Worm (Caenorhabditis elegans) whole organism, L2 larva: ENCODE results near the gene Y70C5C.1.
A peak's percentile ranks its signal among the peaks of the same experiment; 100 is the strongest.

Source experiments
- C34F6.9 ChIP-seq: fragments of 150-350 bp; optimal IDR thresholded peaks from 2 replicates; lab custom pipeline; 2014; ENCODE audit warnings: missing biosample characterization, missing genetic modification characterization
- ZK546.5 ChIP-seq: sonication (generic microtip); optimal IDR thresholded peaks from 2 replicates; lab custom pipeline; 2017; ENCODE audit warnings: missing biosample characterization, missing genetic modification characterization
- aly-2 ChIP-seq: fragments of 150-350 bp; optimal IDR thresholded peaks from 2 replicates; lab custom pipeline; 2014; ENCODE audit warnings: missing biosample characterization, missing genetic modification characterization
- ama-1 ChIP-seq: fragments of 150-350 bp; optimal IDR thresholded peaks from 2 replicates; lab custom pipeline; 2018; ENCODE audit warnings: inconsistent platforms
- ceh-82 ChIP-seq: fragments of 150-350 bp; optimal IDR thresholded peaks from 2 replicates; lab custom pipeline; 2014; ENCODE audit warnings: missing biosample characterization, missing genetic modification characterization
- crh-2 ChIP-seq: sonication (generic microtip); optimal IDR thresholded peaks from 2 replicates; lab custom pipeline; 2017; ENCODE audit warnings: missing biosample characterization, missing genetic modification characterization
- egl-27 ChIP-seq: sonication (generic microtip); optimal IDR thresholded peaks from 3 replicates; lab custom pipeline; 2017; ENCODE audit warnings: missing biosample characterization, missing genetic modification reagents, missing genetic modification characterization
- elt-1 ChIP-seq: fragments of 150-350 bp; optimal IDR thresholded peaks from 2 replicates; lab custom pipeline; 2014; ENCODE audit warnings: missing biosample characterization, missing genetic modification characterization
- elt-3 ChIP-seq: sonication (generic microtip); optimal IDR thresholded peaks from 2 replicates; lab custom pipeline; 2017; ENCODE audit warnings: missing biosample characterization, missing genetic modification characterization
- fos-1 ChIP-seq: fragments of 150-350 bp; optimal IDR thresholded peaks from 2 replicates; lab custom pipeline; 2014; ENCODE audit warnings: missing biosample characterization, missing genetic modification characterization
- gmeb-1 ChIP-seq: fragments of 150-350 bp; optimal IDR thresholded peaks from 2 replicates; lab custom pipeline; 2014; ENCODE audit warnings: missing biosample characterization, missing genetic modification characterization
- lin-11 ChIP-seq: fragments of 150-350 bp; sonication (generic microtip); optimal IDR thresholded peaks from 2 replicates; lab custom pipeline; 2014; ENCODE audit warnings: missing biosample characterization, missing genetic modification characterization, inconsistent platforms, mixed read lengths
- lin-39 ChIP-seq: fragments of 150-350 bp; optimal IDR thresholded peaks from 2 replicates; lab custom pipeline; 2014; ENCODE audit warnings: missing biosample characterization, missing genetic modification reagents, missing genetic modification characterization
- lsy-2 ChIP-seq, 2 experiments: fragments of 150-350 bp in 1 of 2; sonication (generic microtip) in 1 of 2; optimal IDR thresholded peaks; 2 replicates each; lab custom pipeline; 2014 to 2017; ENCODE audit warnings: missing biosample characterization in 2 of 2, missing genetic modification characterization in 2 of 2
- mbf-1 ChIP-seq: sonication (generic microtip); optimal IDR thresholded peaks from 2 replicates; lab custom pipeline; 2017; ENCODE audit warnings: missing biosample characterization, missing genetic modification characterization
- mdl-1 ChIP-seq, 2 experiments: fragments of 150-350 bp in 1 of 2; sonication (generic microtip) in 1 of 2; optimal IDR thresholded peaks; 2 replicates each; lab custom pipeline; 2017; ENCODE audit warnings: missing biosample characterization in 2 of 2, missing genetic modification characterization in 2 of 2
- nhr-10 ChIP-seq: sonication (generic microtip); optimal IDR thresholded peaks from 2 replicates; lab custom pipeline; 2017; ENCODE audit warnings: missing biosample characterization, missing genetic modification characterization
- nhr-12 ChIP-seq: fragments of 150-350 bp; optimal IDR thresholded peaks from 2 replicates; lab custom pipeline; 2014; ENCODE audit warnings: missing biosample characterization, missing genetic modification characterization
- nhr-23 ChIP-seq: fragments of 150-350 bp; optimal IDR thresholded peaks from 2 replicates; lab custom pipeline; 2014; ENCODE audit warnings: missing biosample characterization, missing genetic modification reagents, missing genetic modification characterization
- nhr-237 ChIP-seq: fragments of 150-350 bp; optimal IDR thresholded peaks from 2 replicates; lab custom pipeline; 2014; ENCODE audit warnings: missing biosample characterization, missing genetic modification characterization
- nhr-6 ChIP-seq: fragments of 150-350 bp; optimal IDR thresholded peaks from 2 replicates; lab custom pipeline; 2014; ENCODE audit warnings: missing biosample characterization, missing genetic modification characterization
- nhr-77 ChIP-seq: fragments of 150-350 bp; optimal IDR thresholded peaks from 2 replicates; lab custom pipeline; 2014; ENCODE audit warnings: missing biosample characterization, missing genetic modification characterization
- peb-1 ChIP-seq: fragments of 150-350 bp; optimal IDR thresholded peaks from 2 replicates; lab custom pipeline; 2014; ENCODE audit warnings: missing biosample characterization, missing genetic modification characterization
- sem-4 ChIP-seq: fragments of 150-350 bp; optimal IDR thresholded peaks from 2 replicates; lab custom pipeline; 2014; ENCODE audit warnings: missing biosample characterization, missing genetic modification reagents, missing genetic modification characterization
- skn-1 ChIP-seq: sonication (generic microtip); optimal IDR thresholded peaks from 2 replicates; lab custom pipeline; 2017; ENCODE audit warnings: missing biosample characterization, missing genetic modification characterization
- sma-3 ChIP-seq: sonication (generic microtip); optimal IDR thresholded peaks from 2 replicates; lab custom pipeline; 2016; ENCODE audit warnings: missing genetic modification reagents, missing genetic modification characterization, missing compliant biosample characterization
- sma-9 ChIP-seq, 2 experiments: fragments of 150-350 bp in 1 of 2; sonication (generic microtip) in 1 of 2; optimal IDR thresholded peaks; 2 replicates each; lab custom pipeline; 2014 to 2016; ENCODE audit warnings: missing genetic modification characterization in 2 of 2, mild to moderate bottlenecking in 1 of 2, missing biosample characterization in 1 of 2, missing compliant biosample characterization in 1 of 2, missing genetic modification reagents in 1 of 2, moderate library complexity in 1 of 2
- snpc-4 ChIP-seq: fragments of 150-350 bp; optimal IDR thresholded peaks from 2 replicates; lab custom pipeline; 2014; ENCODE audit warnings: missing biosample characterization, missing genetic modification characterization
- unc-55 ChIP-seq: fragments of 150-350 bp; sonication (generic microtip); optimal IDR thresholded peaks from 3 replicates; lab custom pipeline; 2014; ENCODE audit warnings: missing biosample characterization, missing genetic modification reagents, missing genetic modification characterization
- unc-62 ChIP-seq: fragments of 150-350 bp; optimal IDR thresholded peaks from 2 replicates; lab custom pipeline; 2014; ENCODE audit warnings: missing biosample characterization, missing genetic modification reagents, missing genetic modification characterization
- zag-1 ChIP-seq: fragments of 150-350 bp; optimal IDR thresholded peaks from 2 replicates; lab custom pipeline; 2014; ENCODE audit warnings: missing biosample characterization, missing genetic modification characterization
- ztf-1 ChIP-seq: fragments of 200-800 bp; sonication (Bioruptor generic); conservative IDR thresholded peaks from 2 replicates; pipeline ENCODE4 v1.3.6; 2022; ENCODE audit warnings: missing genetic modification characterization, missing compliant biosample characterization
- ztf-11 ChIP-seq: sonication (generic microtip); optimal IDR thresholded peaks from 2 replicates; lab custom pipeline; 2017; ENCODE audit warnings: missing biosample characterization, missing genetic modification characterization
- ztf-4 ChIP-seq: fragments of 150-350 bp; optimal IDR thresholded peaks from 2 replicates; lab custom pipeline; 2014; ENCODE audit warnings: missing biosample characterization, missing genetic modification characterization

Y70C5C.1 gene

ce11 chrV:16725955-16726354 is 25.9 kb downstream of the Y70C5C.1 start:
- TF ChIP-seq crh-2 (tag; lab: Kevin White, UChicago) (peak; percentile 65), lin-39 (no peak), ztf-1 (GFP tag; lab: Robert Waterston, UW) (no peak), ama-1 (lab: Kevin White, UChicago) (no peak), nhr-23 (tag; lab: Kevin White, UChicago) (no peak), elt-3 (tag; lab: Kevin White, UChicago) (no peak), skn-1 (tag; lab: Kevin White, UChicago) (no peak), ztf-4 (no peak), sma-3 (GFP tag; lab: Kevin White, UChicago) (peak; percentile 31), nhr-12 (no peak), gmeb-1 (tag; lab: Kevin White, UChicago) (peak; percentile 16), ZK546.5 (tag; lab: Kevin White, UChicago) (no peak), nhr-77 (tag; lab: Kevin White, UChicago) (no peak), fos-1 (tag; lab: Kevin White, UChicago) (peak; percentile 95), nhr-10 (no peak), ceh-82 (tag; lab: Kevin White, UChicago) (no peak), sma-9 (GFP tag; optimal IDR thresholded peaks at IDR 0.05; lab: Kevin White, UChicago) (peak; percentile 74), sma-9 (tag; optimal IDR thresholded peaks at IDR 0.05; lab: Kevin White, UChicago) (no peak), aly-2 (tag; lab: Kevin White, UChicago) (no peak), nhr-6 (no peak), peb-1 (tag; lab: Kevin White, UChicago) (no peak), ztf-11 (tag; lab: Kevin White, UChicago) (no peak), nhr-237 (tag; lab: Kevin White, UChicago) (no peak)

- no peak for TF ChIP-seq egl-27 (tag; lab: Kevin White, UChicago)
Observed at ce11 chrV:16726915-16727314, 26.9 kb downstream of the Y70C5C.1 start, which contains the start of gene T25E12.14. Gene T25E12.14 (plus strand): TSS chrV:16727215.

- TF ChIP-seq egl-27 (tag; lab: Kevin White, UChicago) (no peak), sma-3 (GFP tag; lab: Kevin White, UChicago) (no peak), fos-1 (tag; lab: Kevin White, UChicago) (peak; percentile 60), nhr-237 (tag; lab: Kevin White, UChicago) (no peak), snpc-4 (tag; lab: Kevin White, UChicago) (no peak), mdl-1 (tag; optimal IDR thresholded peaks at IDR 0.05; lab: Kevin White, UChicago) (no peak), elt-1 (no peak), crh-2 (tag; lab: Kevin White, UChicago) (no peak), unc-55 (GFP tag; lab: Kevin White, UChicago) (no peak)
Observed at ce11 chrV:16728431-16728830, 28.4 kb downstream of the Y70C5C.1 start, which contains the start of gene fbxa-127. Gene fbxa-127 (plus strand): TSS chrV:16728731.

- TF ChIP-seq ztf-1 (GFP tag; lab: Robert Waterston, UW) (no peak), elt-1 (no peak), lsy-2 (tag; optimal IDR thresholded peaks at IDR 0.05; lab: Kevin White, UChicago) (no peak), ama-1 (lab: Kevin White, UChicago) (no peak), ztf-11 (tag; lab: Kevin White, UChicago) (no peak), mdl-1 (tag; optimal IDR thresholded peaks at IDR 0.05; lab: Kevin White, UChicago) (no peak), unc-62 (no peak), sem-4 (tag; lab: Kevin White, UChicago) (no peak), skn-1 (tag; lab: Kevin White, UChicago) (no peak), ZK546.5 (tag; lab: Kevin White, UChicago) (no peak), C34F6.9 (no peak), nhr-12 (no peak), nhr-23 (tag; lab: Kevin White, UChicago) (no peak), aly-2 (tag; lab: Kevin White, UChicago) (no peak), zag-1 (tag; lab: Kevin White, UChicago) (no peak), lin-11 (tag; lab: Kevin White, UChicago) (no peak), egl-27 (tag; lab: Kevin White, UChicago) (no peak), crh-2 (tag; lab: Kevin White, UChicago) (no peak)
- TF ChIP-seq, all 48 proteins: peak for 0
Observed at ce11 chrV:16729961-16730360, 30.0 kb downstream of the Y70C5C.1 start, which contains the start of gene srz-99. Gene srz-99 (plus strand): TSS chrV:16730261.

- TF ChIP-seq nhr-12: no peak
- no peak for TF ChIP-seq mbf-1
Observed at ce11 chrV:16731600-16731999, 31.6 kb downstream of the Y70C5C.1 start, which contains the start of gene srz-100. Gene srz-100 (plus strand): TSS chrV:16731900.
